Fruit fly (Drosophila melanogaster): ENCODE data around the gene Helz.
A peak's percentile ranks its signal among the peaks of the same experiment; 100 is the strongest.

Helz gene

dm6 chr3L:14789676-14790075 is at the start of gene Helz:
Helz (plus strand) TSS chr3L:14789935.
- no peak for TF ChIP-seq noc (tag; optimal IDR thresholded peaks at IDR 0.05)

- TF ChIP-seq noc (tag; optimal IDR thresholded peaks at IDR 0.05) = no peak
Observed at dm6 chr3L:14743106-14743692, 46.5 kb upstream of the Helz start.

dm6 chr3L:14751056-14751671 is 38.6 kb upstream of the Helz start:
- TF ChIP-seq noc (tag; optimal IDR thresholded peaks at IDR 0.05) = no peak

- TF ChIP-seq noc (tag; optimal IDR thresholded peaks at IDR 0.05) = no peak
Observed at dm6 chr3L:14752816-14753215, 36.9 kb upstream of the Helz start.

- TF ChIP-seq noc (tag; optimal IDR thresholded peaks at IDR 0.05) = no peak
Observed at dm6 chr3L:14755046-14755643, 34.6 kb upstream of the Helz start.

dm6 chr3L:14755951-14756723 is 33.6 kb upstream of the Helz start:
- TF ChIP-seq noc (tag; optimal IDR thresholded peaks at IDR 0.05) = peak; percentile 93

dm6 chr3L:14756724-14757463 is 32.8 kb upstream of the Helz start:
- peak; percentile 86 for TF ChIP-seq noc (tag; optimal IDR thresholded peaks at IDR 0.05)

dm6 chr3L:14757464-14758384 is 32.0 kb upstream of the Helz start, which contains the start of gene CG42507:
CG42507 (minus strand) TSS chr3L:14757962.
- TF ChIP-seq noc (tag; optimal IDR thresholded peaks at IDR 0.05) = peak; percentile 45

dm6 chr3L:14758730-14759096 is 31.0 kb upstream of the Helz start:
- TF ChIP-seq noc (tag; optimal IDR thresholded peaks at IDR 0.05) = no peak

dm6 chr3L:14759097-14759795 is 30.5 kb upstream of the Helz start:
- TF ChIP-seq noc (tag; optimal IDR thresholded peaks at IDR 0.05) = peak; percentile 100

dm6 chr3L:14759984-14760626 is 29.6 kb upstream of the Helz start:
- peak; percentile 21 for TF ChIP-seq noc (tag; optimal IDR thresholded peaks at IDR 0.05)

dm6 chr3L:14760949-14761348 is 28.8 kb upstream of the Helz start, which contains the start of gene Trl:
Trl (minus strand) TSS chr3L:14761049.
- no peak for TF ChIP-seq noc (tag; optimal IDR thresholded peaks at IDR 0.05)
